Fruit fly (Drosophila melanogaster): ENCODE data around the gene CG14107.

Gene CG14107

DNA sequence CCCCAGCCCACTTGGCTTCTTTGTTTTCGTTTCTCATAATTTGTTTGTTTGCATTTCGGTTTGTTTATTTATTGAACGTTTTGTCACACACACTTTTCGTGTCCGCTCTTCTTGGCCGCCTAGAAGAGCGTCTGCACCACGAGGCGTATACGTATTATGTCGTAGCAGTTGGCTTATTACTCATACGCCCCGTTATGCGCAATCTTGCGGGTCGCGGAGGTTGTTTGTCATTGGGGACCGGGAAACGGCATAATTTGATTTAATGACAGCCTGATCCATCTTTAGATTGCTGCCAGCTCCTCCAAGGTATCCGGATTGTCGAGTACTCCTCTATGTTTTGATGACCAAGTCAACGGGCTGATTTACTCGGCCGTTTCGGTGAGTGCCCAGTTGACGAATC lies 39.1 kb upstream of the CG14107 start:
- no peak for TF ChIP-seq nerfin-2 (GFP tag; IDR thresholded peaks at IDR 0.05; ENCODE audit: partially characterized antibody)
- TF ChIP-seq CG17328 (GFP tag; IDR thresholded peaks at IDR 0.05), result no peak
- no peak for TF ChIP-seq fd102C (GFP tag; optimal IDR thresholded peaks at IDR 0.05)
- no peak for TF ChIP-seq CG33557 (GFP tag; optimal IDR thresholded peaks at IDR 0.05)
- TF ChIP-seq Blimp-1 (GFP tag; optimal IDR thresholded peaks at IDR 0.05), result no peak
- TF ChIP-seq CG8388 (GFP tag; optimal IDR thresholded peaks at IDR 0.05), result no peak
- TF ChIP-seq Ets97D (GFP tag; optimal IDR thresholded peaks at IDR 0.05), result no peak
- TF ChIP-seq Spps (tag; optimal IDR thresholded peaks at IDR 0.05), result no peak
- peak; percentile 67 for TF ChIP-seq CG12769 (tag; optimal IDR thresholded peaks at IDR 0.05)
- TF ChIP-seq CG4360 (GFP tag; IDR thresholded peaks at IDR 0.05), result no peak
- TF ChIP-seq CG7372 (GFP tag; IDR thresholded peaks at IDR 0.05), result peak; percentile 87
- no peak for TF ChIP-seq Nf-YC (tag; optimal IDR thresholded peaks at IDR 0.05)
- no peak for TF ChIP-seq Chrac-16 (GFP tag; optimal IDR thresholded peaks at IDR 0.05)
- no peak for TF ChIP-seq ewg (GFP tag; optimal IDR thresholded peaks at IDR 0.05)
- TF ChIP-seq CHES-1-like (GFP tag; optimal IDR thresholded peaks at IDR 0.05), result no peak

DNA sequence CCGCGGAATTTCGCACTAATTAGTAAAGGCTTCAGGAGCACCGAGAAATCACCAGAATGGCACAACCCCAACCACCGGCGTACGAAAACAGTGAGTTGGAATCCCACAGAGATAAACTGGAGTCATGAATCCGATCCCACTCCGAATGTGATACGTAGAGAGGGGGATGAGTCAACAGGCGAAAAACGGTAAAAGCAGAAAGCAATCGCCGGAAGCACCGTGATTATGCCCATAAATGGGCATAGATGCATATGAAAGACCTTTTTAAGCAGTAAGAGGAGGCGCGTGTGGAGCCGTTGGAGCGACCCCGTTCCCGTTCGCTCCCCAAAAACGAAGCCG lies 31.7 kb upstream of the CG14107 start:
- TF ChIP-seq chinmo (GFP tag; IDR thresholded peaks at IDR 0.05; ENCODE audit: partially characterized antibody) (no peak), chm (GFP tag; IDR thresholded peaks at IDR 0.05) (peak; percentile 22; the same call in 1 of the 2 replicates), mld (GFP tag; IDR thresholded peaks at IDR 0.05; ENCODE audit: partially characterized antibody) (0 out of 3 replicates have a peak, but pooled peaks have one; percentile 4), dpn (GFP tag; optimal IDR thresholded peaks at IDR 0.05) (no peak), CG43689 (GFP tag; IDR thresholded peaks at IDR 0.05) (no peak), hkb (optimal IDR thresholded peaks at IDR 0.05) (no peak), hkb (GFP tag; IDR thresholded peaks at IDR 0.05) (0 out of 2 replicates have a peak, but pooled peaks have one; percentile 9), salm (tag; optimal IDR thresholded peaks at IDR 0.05) (no peak), HLHmδ (GFP tag; optimal IDR thresholded peaks at IDR 0.05) (no peak), hbn (GFP tag; IDR thresholded peaks at IDR 0.05; ENCODE audit: partially characterized antibody) (0 out of 2 replicates have a peak, but pooled peaks have one; percentile 0), CG9876 (GFP tag; optimal IDR thresholded peaks at IDR 0.05) (no peak), CG6175 (GFP tag; IDR thresholded peaks at IDR 0.05) (no peak), scrt (GFP tag; optimal IDR thresholded peaks at IDR 0.05) (peak; percentile 15), run (tag; optimal IDR thresholded peaks at IDR 0.05) (no peak), pan (optimal IDR thresholded peaks at IDR 0.05) (no peak), pan (GFP tag; optimal IDR thresholded peaks at IDR 0.05 in 1 of 2, IDR thresholded peaks at IDR 0.05 in 1 of 2) (no peak), pros (GFP tag; optimal IDR thresholded peaks at IDR 0.05) (no peak), NC2α (GFP tag; optimal IDR thresholded peaks at IDR 0.05) (no peak), Jarid2 (GFP tag; optimal IDR thresholded peaks at IDR 0.05) (no peak), otp (GFP tag; IDR thresholded peaks at IDR 0.05) (0 out of 3 replicates have a peak, but pooled peaks have one; percentile 25), NfI (GFP tag; optimal IDR thresholded peaks at IDR 0.05) (no peak), Rx (GFP tag; IDR thresholded peaks at IDR 0.05) (no peak), CG2712 (tag; optimal IDR thresholded peaks at IDR 0.05) (no peak), pfk (GFP tag; optimal IDR thresholded peaks at IDR 0.05) (no peak), CG16863 (GFP tag; optimal IDR thresholded peaks at IDR 0.05) (no peak), BtbVII (GFP tag; optimal IDR thresholded peaks at IDR 0.05) (no peak), pb (GFP tag; optimal IDR thresholded peaks at IDR 0.05) (no peak), CG12769 (tag; optimal IDR thresholded peaks at IDR 0.05) (peak; percentile 15), CG10267 (tag; optimal IDR thresholded peaks at IDR 0.05) (no peak), zfh1 (GFP tag; IDR thresholded peaks at IDR 0.05) (0 out of 3 replicates have a peak, but pooled peaks have one; percentile 5), ro (GFP tag; IDR thresholded peaks at IDR 0.05) (no peak), CG2120 (GFP tag; optimal IDR thresholded peaks at IDR 0.05) (no peak), ato (GFP tag; IDR thresholded peaks at IDR 0.05; ENCODE audit: partially characterized antibody) (peak; percentile 50; the same call in 1 of the 2 replicates), ase (GFP tag; IDR thresholded peaks at IDR 0.05) (no peak), HLH4C (GFP tag; IDR thresholded peaks at IDR 0.05; ENCODE audit: partially characterized antibody) (0 out of 3 replicates have a peak, but pooled peaks have one; percentile 3), tap (tag; optimal IDR thresholded peaks at IDR 0.05) (no peak)

Data from whole organism, embryonic.